Worm (Caenorhabditis elegans): ENCODE data around the gene C03A7.2.

DNA sequence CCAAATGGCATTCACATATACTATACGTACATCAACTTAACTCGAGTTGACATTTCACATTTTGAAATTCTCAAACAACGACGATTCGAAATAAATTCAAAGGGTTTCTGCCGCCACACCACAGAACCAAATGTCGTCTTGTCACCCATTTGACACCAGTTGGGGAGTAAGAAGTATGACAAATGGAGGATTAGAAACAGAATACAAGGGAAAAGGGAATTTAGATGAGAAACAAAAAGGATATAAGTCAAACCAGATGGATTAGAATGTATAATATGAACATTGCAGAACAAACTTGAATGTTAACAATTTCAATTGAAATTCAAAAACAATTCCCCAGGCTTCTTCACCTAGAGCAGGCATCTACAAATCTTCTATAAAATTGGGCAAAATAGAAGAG, 20.0 kb downstream of the C03A7.2 start:
- TF ChIP-seq elt-1 (tag; optimal IDR thresholded peaks at IDR 0.05) (no peak), ceh-16 (tag; optimal IDR thresholded peaks at IDR 0.05) (no peak), nhr-67 (tag; optimal IDR thresholded peaks at IDR 0.05) (no peak), R02D3.7 (tag; optimal IDR thresholded peaks at IDR 0.05) (no peak), ztf-11 (tag; optimal IDR thresholded peaks at IDR 0.05) (no peak), elt-2 (tag; optimal IDR thresholded peaks at IDR 0.05) (no peak), unc-62 (GFP tag; optimal IDR thresholded peaks at IDR 0.05) (no peak), ama-1 (optimal IDR thresholded peaks at IDR 0.05) (no peak)

All from whole organism, L3 larva.